Fruit fly (Drosophila melanogaster): ENCODE data around the gene CG42366.

The CG42366 gene

DNA sequence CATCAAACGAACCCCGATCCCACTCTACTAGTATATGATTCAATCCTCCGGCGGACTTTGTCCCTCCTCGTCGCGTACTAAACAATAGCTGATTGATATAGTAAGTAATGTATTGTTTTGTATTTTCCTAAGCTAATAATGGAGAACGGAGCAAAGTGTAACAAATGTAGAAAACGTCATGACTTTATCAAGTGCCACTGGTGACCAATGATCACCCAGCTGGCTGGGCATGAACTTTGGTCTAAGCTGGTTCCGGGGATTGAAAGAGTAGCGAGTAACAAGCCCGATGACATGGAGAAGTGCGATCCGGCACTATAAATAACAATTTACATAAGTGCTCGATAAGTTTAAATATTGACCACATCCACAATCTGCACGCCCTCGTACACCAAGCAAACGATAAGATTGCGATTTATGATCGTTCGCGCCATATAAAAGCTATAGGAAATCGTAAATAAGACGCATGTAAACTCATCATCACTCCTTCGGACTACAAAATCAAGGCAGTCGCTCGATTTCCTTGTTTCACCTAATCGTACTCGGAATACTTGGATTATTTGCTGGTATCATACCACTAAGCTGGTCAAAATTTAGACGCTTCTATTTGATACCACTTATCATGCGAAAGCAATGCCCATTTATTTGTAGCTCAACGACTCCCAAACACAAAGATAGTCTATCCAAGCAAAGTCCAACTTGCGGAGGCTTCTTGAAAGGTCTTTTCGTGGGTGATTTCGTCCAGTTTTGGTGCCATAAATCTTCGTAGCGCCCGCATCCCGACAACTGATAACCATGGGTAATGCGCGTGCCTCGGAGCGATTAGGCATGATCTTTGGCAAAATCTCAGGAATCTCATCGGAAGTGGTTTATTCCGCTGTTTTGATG is 24.5 kb downstream of the CG42366 start:
- no peak for TF ChIP-seq CG10348 (GFP tag; IDR thresholded peaks at IDR 0.05)
- TF ChIP-seq rn (GFP tag; IDR thresholded peaks at IDR 0.05) = no peak
- no peak for TF ChIP-seq EcR (GFP tag; optimal IDR thresholded peaks at IDR 0.05)
- peak; percentile 17 for TF ChIP-seq Pif1B (GFP tag; optimal IDR thresholded peaks at IDR 0.05)
- no peak for TF ChIP-seq gl (tag; optimal IDR thresholded peaks at IDR 0.05)
- no peak for TF ChIP-seq CG17806 (tag; optimal IDR thresholded peaks at IDR 0.05)
- no peak; the same call in 1 of the 2 replicates for TF ChIP-seq Ets98B (GFP tag; IDR thresholded peaks at IDR 0.05)
- TF ChIP-seq CG8159 (tag; optimal IDR thresholded peaks at IDR 0.05) = no peak
- no peak for TF ChIP-seq CG15710 (tag; optimal IDR thresholded peaks at IDR 0.05)
- TF ChIP-seq fd96Ca (GFP tag; IDR thresholded peaks at IDR 0.05) = no peak
- TF ChIP-seq CG12605 (GFP tag; IDR thresholded peaks at IDR 0.05) = peak; percentile 47; the same call in 1 of the 2 replicates
- no peak for TF ChIP-seq CG4496 (GFP tag; IDR thresholded peaks at IDR 0.05)
- TF ChIP-seq D1 (tag; optimal IDR thresholded peaks at IDR 0.05) = no peak
- TF ChIP-seq Pif1A (GFP tag; optimal IDR thresholded peaks at IDR 0.05) = peak; percentile 2
- no peak for TF ChIP-seq CG9948 (tag; optimal IDR thresholded peaks at IDR 0.05)
- peak; percentile 23 for TF ChIP-seq CG8301 (tag; optimal IDR thresholded peaks at IDR 0.05)
- no peak for TF ChIP-seq Snoo (tag; optimal IDR thresholded peaks at IDR 0.05)
- TF ChIP-seq CG13204 (GFP tag; optimal IDR thresholded peaks at IDR 0.05) = peak; percentile 25
- TF ChIP-seq CG14655 (GFP tag; optimal IDR thresholded peaks at IDR 0.05) = peak; percentile 31
- no peak for TF ChIP-seq CG32121 (GFP tag; IDR thresholded peaks at IDR 0.05)
- TF ChIP-seq CG34367 (tag; optimal IDR thresholded peaks at IDR 0.05) = no peak

- TF ChIP-seq CG34367 (tag; optimal IDR thresholded peaks at IDR 0.05) (peak; percentile 74), rn (GFP tag; IDR thresholded peaks at IDR 0.05) (peak; percentile 59; the same call in 1 of the 2 replicates), CG8159 (tag; optimal IDR thresholded peaks at IDR 0.05) (peak; percentile 97), CG32121 (GFP tag; IDR thresholded peaks at IDR 0.05) (peak; percentile 89), CG9948 (tag; optimal IDR thresholded peaks at IDR 0.05) (peak; percentile 93), CG12605 (GFP tag; IDR thresholded peaks at IDR 0.05) (peak; percentile 95), Pif1B (GFP tag; optimal IDR thresholded peaks at IDR 0.05) (peak; percentile 89), CG17806 (tag; optimal IDR thresholded peaks at IDR 0.05) (peak; percentile 96), Ets98B (GFP tag; IDR thresholded peaks at IDR 0.05) (peak; percentile 90), gl (tag; optimal IDR thresholded peaks at IDR 0.05) (peak; percentile 80), Pif1A (GFP tag; optimal IDR thresholded peaks at IDR 0.05) (peak; percentile 81), CG14655 (GFP tag; optimal IDR thresholded peaks at IDR 0.05) (peak; percentile 94), CG13204 (GFP tag; optimal IDR thresholded peaks at IDR 0.05) (peak; percentile 56), EcR (GFP tag; optimal IDR thresholded peaks at IDR 0.05) (peak; percentile 19), D1 (tag; optimal IDR thresholded peaks at IDR 0.05) (no peak), Snoo (tag; optimal IDR thresholded peaks at IDR 0.05) (peak; percentile 86), CG10348 (GFP tag; IDR thresholded peaks at IDR 0.05) (no peak), CG8301 (tag; optimal IDR thresholded peaks at IDR 0.05) (peak; percentile 92), fd96Ca (GFP tag; IDR thresholded peaks at IDR 0.05) (peak; percentile 71), CG4496 (GFP tag; IDR thresholded peaks at IDR 0.05) (peak; percentile 87), CG15710 (tag; optimal IDR thresholded peaks at IDR 0.05) (peak; percentile 89)
Observed at dm6 chr2L:9954119-9954518, 29.2 kb downstream of the CG42366 start, which contains the start of the genes CG13126 and CG4709. TSS of gene CG13126 (minus strand) at chr2L:9954181. TSS of gene CG4709 (plus strand) at chr2L:9954325.

dm6 chr2L:9954696-9955095 is 29.7 kb downstream of the CG42366 start:
- TF ChIP-seq Snoo (tag; optimal IDR thresholded peaks at IDR 0.05) = no peak
- no peak for TF ChIP-seq CG13204 (GFP tag; optimal IDR thresholded peaks at IDR 0.05)
- no peak for TF ChIP-seq CG15710 (tag; optimal IDR thresholded peaks at IDR 0.05)

dm6 chr2L:9956993-9957652 is 32.2 kb downstream of the CG42366 start, which contains the start of the genes CG4658 and CG5846:
TSS of gene CG4658 (plus strand) at chr2L:9957132.
TSS of gene CG5846 (minus strand) at chr2L:9957237.
- TF ChIP-seq fd96Ca (GFP tag; IDR thresholded peaks at IDR 0.05) (no peak), CG17806 (tag; optimal IDR thresholded peaks at IDR 0.05) (peak; percentile 95), CG12605 (GFP tag; IDR thresholded peaks at IDR 0.05) (peak; percentile 91), CG8301 (tag; optimal IDR thresholded peaks at IDR 0.05) (peak; percentile 90), gl (tag; optimal IDR thresholded peaks at IDR 0.05) (peak; percentile 63), Pif1B (GFP tag; optimal IDR thresholded peaks at IDR 0.05) (no peak), Pif1A (GFP tag; optimal IDR thresholded peaks at IDR 0.05) (no peak), rn (GFP tag; IDR thresholded peaks at IDR 0.05) (peak; percentile 91), CG10348 (GFP tag; IDR thresholded peaks at IDR 0.05) (0 out of 2 replicates have a peak, but pooled peaks have one; percentile 35), CG4496 (GFP tag; IDR thresholded peaks at IDR 0.05) (peak; percentile 94), CG9948 (tag; optimal IDR thresholded peaks at IDR 0.05) (peak; percentile 94), CG32121 (GFP tag; IDR thresholded peaks at IDR 0.05) (peak; percentile 94), D1 (tag; optimal IDR thresholded peaks at IDR 0.05) (no peak), CG15710 (tag; optimal IDR thresholded peaks at IDR 0.05) (peak; percentile 90), CG34367 (tag; optimal IDR thresholded peaks at IDR 0.05) (peak; percentile 89), Ets98B (GFP tag; IDR thresholded peaks at IDR 0.05) (peak; percentile 89), Snoo (tag; optimal IDR thresholded peaks at IDR 0.05) (peak; percentile 87), EcR (GFP tag; optimal IDR thresholded peaks at IDR 0.05) (peak; percentile 32), CG8159 (tag; optimal IDR thresholded peaks at IDR 0.05) (peak; percentile 95), CG13204 (GFP tag; optimal IDR thresholded peaks at IDR 0.05) (no peak), CG14655 (GFP tag; optimal IDR thresholded peaks at IDR 0.05) (no peak)

DNA sequence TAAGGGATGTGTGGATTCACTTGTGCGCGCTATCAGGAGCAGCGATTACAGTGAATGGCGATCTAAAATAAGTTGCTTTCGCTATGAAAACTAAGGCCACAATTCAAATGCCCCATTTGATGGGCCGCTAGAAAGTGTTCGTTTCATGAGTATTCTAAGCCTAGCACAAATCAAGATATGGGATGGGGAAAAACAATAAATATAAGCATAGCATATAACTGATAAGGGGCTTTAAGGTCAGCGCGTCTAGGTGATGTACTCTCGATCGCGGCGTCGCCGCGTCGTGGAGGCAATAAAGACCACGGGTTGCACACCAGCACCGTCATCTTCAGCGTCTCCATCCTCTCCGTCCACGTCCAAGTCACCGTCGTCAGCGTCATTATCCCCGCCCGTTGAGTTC is 35.8 kb downstream of the CG42366 start:
- TF ChIP-seq EcR (GFP tag; optimal IDR thresholded peaks at IDR 0.05) = peak; percentile 47
- no peak for TF ChIP-seq CG4496 (GFP tag; IDR thresholded peaks at IDR 0.05)

All from whole organism, pupa.